Fruit fly (Drosophila melanogaster) whole organism, wandering third instar larva: ENCODE data around the gene Skadu.

Experiments
- Hr78 ChIP-seq: fragments of >200 bp; optimal IDR thresholded peaks from 2 replicates; lab custom pipeline; 2017; ENCODE audit warnings: missing biosample characterization, missing genetic modification characterization
- h ChIP-seq: fragments of 200-800 bp; sonication (Bioruptor generic); optimal IDR thresholded peaks from 3 replicates; lab custom pipeline; 2016; ENCODE audit warnings: missing biosample characterization, mild to moderate bottlenecking, missing genetic modification characterization
- sv ChIP-seq: fragments of 200-800 bp; sonication (Bioruptor generic); optimal IDR thresholded peaks from 3 replicates; lab custom pipeline; 2016; ENCODE audit warnings: missing biosample characterization, missing genetic modification characterization

dm6 chr2L:15550072-15550471, 2.8 kb downstream of the Skadu start, which contains the start of gene CG15256:
- TF ChIP-seq h (no peak), Hr78 (GFP tag; lab: Kevin White, UChicago) (no peak), sv (GFP tag; lab: Kevin White, UChicago) (no peak)
